Worm (Caenorhabditis elegans) whole organism, young adult: Measurements from ENCODE around the gene clec-54.
A peak's percentile ranks its signal among the peaks of the same experiment; 100 is the strongest.

Experiments used
- C06A6.2 ChIP-seq: fragments of 200-800 bp; sonication (Bioruptor generic); conservative IDR thresholded peaks from 2 replicates; pipeline ENCODE4 v1.3.6; 2022; ENCODE audit warnings: missing genetic modification characterization, missing compliant biosample characterization
- F33H1.4 ChIP-seq: fragments of 200-800 bp; sonication (Bioruptor generic); IDR thresholded peaks from 2 replicates; pipeline ENCODE4 v1.3.6; 2022; ENCODE audit warnings: missing genetic modification reagents, missing genetic modification characterization, missing compliant biosample characterization
- F39B2.1 ChIP-seq: fragments of 200-800 bp; sonication (Bioruptor generic); IDR thresholded peaks from 2 replicates; pipeline ENCODE4 v1.3.6; 2022; ENCODE audit warnings: missing genetic modification reagents, missing genetic modification characterization, missing compliant biosample characterization
- F49E8.2 ChIP-seq: sonication (generic microtip); optimal IDR thresholded peaks from 3 replicates; lab custom pipeline; 2017; ENCODE audit warnings: missing genetic modification characterization, mild to moderate bottlenecking, missing compliant biosample characterization, antibody characterized with exemption, moderate library complexity; ENCODE audit not compliant: insufficient read depth
- F52B5.7 ChIP-seq: sonication (generic microtip); optimal IDR thresholded peaks from 2 replicates; lab custom pipeline; 2016; ENCODE audit warnings: mild to moderate bottlenecking, missing genetic modification characterization, missing compliant biosample characterization
- F55B11.4 ChIP-seq: sonication (generic microtip); optimal IDR thresholded peaks from 2 replicates; lab custom pipeline; 2016; ENCODE audit warnings: missing compliant biosample characterization, missing genetic modification characterization, borderline replicate concordance; ENCODE audit not compliant: insufficient read depth
- F57A8.1 ChIP-seq: fragments of 200-800 bp; sonication (Bioruptor generic); optimal IDR thresholded peaks from 2 replicates; lab custom pipeline; 2018; ENCODE audit warnings: mild to moderate bottlenecking, missing genetic modification characterization, moderate library complexity, missing compliant biosample characterization
- F57C9.4 ChIP-seq: sonication (generic microtip); optimal IDR thresholded peaks from 2 replicates; lab custom pipeline; 2017; ENCODE audit warnings: mild to moderate bottlenecking, missing genetic modification characterization, missing compliant biosample characterization
- Y95B8A.8 ChIP-seq: fragments of 200-800 bp; sonication (Bioruptor generic); IDR thresholded peaks from 2 replicates; pipeline ENCODE4 v1.3.6; 2022; ENCODE audit warnings: missing genetic modification reagents, missing genetic modification characterization, missing compliant biosample characterization
- akir-1 ChIP-seq: fragments of 200-800 bp; sonication (Bioruptor generic); optimal IDR thresholded peaks from 2 replicates; lab custom pipeline; 2018; ENCODE audit warnings: mild to moderate bottlenecking, missing genetic modification characterization, moderate library complexity, missing compliant biosample characterization
- atf-7 ChIP-seq: sonication (generic microtip); optimal IDR thresholded peaks from 2 replicates; lab custom pipeline; 2017; ENCODE audit warnings: mild to moderate bottlenecking, missing genetic modification characterization, missing compliant biosample characterization
- attf-3 ChIP-seq: fragments of 200-800 bp; sonication (Bioruptor generic); conservative IDR thresholded peaks from 2 replicates; pipeline ENCODE4 v1.3.6; 2022; ENCODE audit warnings: missing genetic modification reagents, missing genetic modification characterization, missing compliant biosample characterization
- attf-5 ChIP-seq: fragments of 200-800 bp; sonication (Bioruptor generic); optimal IDR thresholded peaks from 2 replicates; lab custom pipeline; 2018; ENCODE audit warnings: mild to moderate bottlenecking, missing genetic modification characterization, missing compliant biosample characterization
- attf-6 ChIP-seq: fragments of 200-800 bp; sonication (Bioruptor generic); IDR thresholded peaks from 2 replicates; pipeline ENCODE4 v1.3.6; 2022; ENCODE audit warnings: missing genetic modification reagents, missing genetic modification characterization, missing compliant biosample characterization
- ceh-100 ChIP-seq: fragments of 200-800 bp; sonication (Bioruptor generic); IDR thresholded peaks from 2 replicates; pipeline ENCODE4 v1.3.6; 2022; ENCODE audit warnings: missing genetic modification reagents, missing genetic modification characterization, missing compliant biosample characterization
- ceh-27 ChIP-seq: fragments of 200-800 bp; sonication (Bioruptor generic); optimal IDR thresholded peaks from 2 replicates; lab custom pipeline; 2018; ENCODE audit warnings: mild to moderate bottlenecking, missing genetic modification characterization, moderate library complexity, missing compliant biosample characterization
- dox-1 ChIP-seq: fragments of 200-800 bp; sonication (Bioruptor generic); IDR thresholded peaks from 2 replicates; pipeline ENCODE4 v1.3.6; 2022; ENCODE audit warnings: missing genetic modification reagents, missing genetic modification characterization, missing compliant biosample characterization
- dpl-1 ChIP-seq: fragments of 150-350 bp; optimal IDR thresholded peaks from 2 replicates; lab custom pipeline; 2014; ENCODE audit warnings: missing biosample characterization, missing genetic modification reagents, missing genetic modification characterization
- egl-44 ChIP-seq: fragments of 200-800 bp; sonication (Bioruptor generic); IDR thresholded peaks from 2 replicates; pipeline ENCODE4 v1.3.6; 2022; ENCODE audit warnings: missing genetic modification reagents, missing genetic modification characterization, missing compliant biosample characterization
- ekl-4 ChIP-seq: fragments of 200-800 bp; sonication (Bioruptor generic); IDR thresholded peaks from 2 replicates; pipeline ENCODE4 v1.3.6; 2022; ENCODE audit warnings: missing genetic modification reagents, missing genetic modification characterization, missing compliant biosample characterization
- hmg-20 ChIP-seq: fragments of 200-800 bp; sonication (Bioruptor generic); IDR thresholded peaks from 2 replicates; pipeline ENCODE4 v1.3.6; 2022; ENCODE audit warnings: missing genetic modification reagents, missing genetic modification characterization, missing compliant biosample characterization
- hsf-1 ChIP-seq: fragments of 200-800 bp; sonication (Bioruptor generic); IDR thresholded peaks from 2 replicates; pipeline ENCODE4 v1.3.6; 2022; ENCODE audit warnings: missing genetic modification reagents, missing genetic modification characterization, missing compliant biosample characterization
- lag-1 ChIP-seq: fragments of 200-800 bp; sonication (Bioruptor generic); IDR thresholded peaks from 2 replicates; pipeline ENCODE4 v1.3.6; 2022; ENCODE audit warnings: missing genetic modification reagents, missing genetic modification characterization, missing compliant biosample characterization
- let-526 ChIP-seq: fragments of 200-800 bp; sonication (Bioruptor generic); IDR thresholded peaks from 2 replicates; pipeline ENCODE4 v1.3.6; 2022; ENCODE audit warnings: missing genetic modification reagents, missing genetic modification characterization, missing compliant biosample characterization
- let-607 ChIP-seq, 2 experiments: fragments of 200-800 bp in 1 of 2; sonication (Bioruptor generic) in 1 of 2; sonication (generic microtip) in 1 of 2; optimal IDR thresholded peaks; 2 replicates each; lab custom pipeline; 2016 to 2018; ENCODE audit warnings: mild to moderate bottlenecking in 2 of 2, missing compliant biosample characterization in 2 of 2, missing genetic modification characterization in 2 of 2, moderate library complexity in 2 of 2, missing genotype in 1 of 2
- lin-35 ChIP-seq, 3 experiments: fragments of 150-350 bp in 2 of 3; sonication (generic microtip) in 1 of 3; optimal IDR thresholded peaks; 2 replicates each; lab custom pipeline; 2014 to 2018; ENCODE audit warnings: missing biosample characterization in 3 of 3, missing genetic modification characterization in 3 of 3, missing genetic modification reagents in 3 of 3
- lsy-27 ChIP-seq: sonication (generic microtip); optimal IDR thresholded peaks from 2 replicates; lab custom pipeline; 2017; ENCODE audit warnings: missing genetic modification characterization, mild to moderate bottlenecking, missing compliant biosample characterization, antibody characterized with exemption, missing genotype, borderline replicate concordance; ENCODE audit not compliant: insufficient read depth
- madf-3 ChIP-seq: fragments of 200-800 bp; sonication (Bioruptor generic); IDR thresholded peaks from 2 replicates; pipeline ENCODE4 v1.3.6; 2022; ENCODE audit warnings: missing genetic modification reagents, missing genetic modification characterization, missing compliant biosample characterization
- mcd-1 ChIP-seq: fragments of 200-800 bp; sonication (Bioruptor generic); IDR thresholded peaks from 2 replicates; pipeline ENCODE4 v1.3.6; 2022; ENCODE audit warnings: missing genetic modification reagents, missing genetic modification characterization, missing compliant biosample characterization
- nfya-1 ChIP-seq: sonication (generic microtip); optimal IDR thresholded peaks from 2 replicates; lab custom pipeline; 2017; ENCODE audit warnings: antibody characterized with exemption, missing compliant biosample characterization, missing genetic modification characterization, borderline replicate concordance; ENCODE audit not compliant: insufficient read depth
- nhr-179 ChIP-seq: sonication (generic microtip); optimal IDR thresholded peaks from 2 replicates; lab custom pipeline; 2016; ENCODE audit warnings: mild to moderate bottlenecking, missing genetic modification characterization, missing compliant biosample characterization
- nhr-27 ChIP-seq: fragments of 200-800 bp; sonication (Bioruptor generic); optimal IDR thresholded peaks from 2 replicates; lab custom pipeline; 2018; ENCODE audit warnings: mild to moderate bottlenecking, missing genetic modification characterization, moderate library complexity, missing compliant biosample characterization
- nhr-80 ChIP-seq: sonication (generic microtip); optimal IDR thresholded peaks from 2 replicates; lab custom pipeline; 2016; ENCODE audit warnings: missing genetic modification characterization, missing compliant biosample characterization
- pbrm-1 ChIP-seq: fragments of 200-800 bp; sonication (Bioruptor generic); IDR thresholded peaks from 2 replicates; pipeline ENCODE4 v1.3.6; 2022; ENCODE audit warnings: missing genetic modification reagents, missing genetic modification characterization, missing compliant biosample characterization
- rec-8 ChIP-seq, 2 experiments: sonication (generic microtip); optimal IDR thresholded peaks; 2 replicates each; lab custom pipeline; 2016; ENCODE audit warnings: mild to moderate bottlenecking in 2 of 2, missing genetic modification characterization in 2 of 2, missing genetic modification reagents in 2 of 2, missing genotype in 2 of 2, missing biosample characterization in 1 of 2, missing compliant biosample characterization in 1 of 2, moderate library complexity in 1 of 2
- repo-1 ChIP-seq: sonication (generic microtip); optimal IDR thresholded peaks from 2 replicates; lab custom pipeline; 2017; ENCODE audit warnings: mild to moderate bottlenecking, missing genetic modification characterization, missing compliant biosample characterization
- rpc-1 ChIP-seq, 2 experiments: fragments of 150-350 bp in 1 of 2; sonication (generic microtip) in 1 of 2; optimal IDR thresholded peaks; 2 replicates each; lab custom pipeline; 2014 to 2018; ENCODE audit warnings: missing biosample characterization in 1 of 2, missing genetic modification characterization in 1 of 2, missing genetic modification reagents in 1 of 2, missing genotype in 1 of 2
- snpc-1.3 ChIP-seq: sonication (generic microtip); optimal IDR thresholded peaks from 2 replicates; lab custom pipeline; 2017; ENCODE audit warnings: missing genetic modification characterization, mild to moderate bottlenecking, missing compliant biosample characterization, antibody characterized with exemption, moderate library complexity, missing genotype, missing genetic modification reagents; ENCODE audit not compliant: insufficient read depth
- snpc-4 ChIP-seq, 5 experiments: fragments of 150-350 bp in 1 of 5; sonication (generic microtip) in 4 of 5; optimal IDR thresholded peaks; 2 replicates each; lab custom pipeline; 2014 to 2018; ENCODE audit warnings: missing genetic modification characterization in 5 of 5, missing biosample characterization in 3 of 5, antibody characterized with exemption in 2 of 5, mild to moderate bottlenecking in 2 of 5, missing compliant biosample characterization in 2 of 5, missing genotype in 2 of 5, moderate library complexity in 2 of 5, missing genetic modification reagents in 1 of 5
- somi-1 ChIP-seq: fragments of 200-800 bp; sonication (Bioruptor generic); optimal IDR thresholded peaks from 2 replicates; lab custom pipeline; 2018; ENCODE audit warnings: mild to moderate bottlenecking, missing genetic modification characterization, missing compliant biosample characterization
- sptf-2 ChIP-seq: fragments of 200-800 bp; sonication (Bioruptor generic); optimal IDR thresholded peaks from 2 replicates; lab custom pipeline; 2018; ENCODE audit warnings: mild to moderate bottlenecking, missing genetic modification characterization, missing compliant biosample characterization
- tbp1 ChIP-seq: fragments of 200-800 bp; sonication (Bioruptor generic); optimal IDR thresholded peaks from 2 replicates; lab custom pipeline; 2018; ENCODE audit warnings: mild to moderate bottlenecking, missing genetic modification characterization, missing compliant biosample characterization
- zfh-2 ChIP-seq: fragments of 200-800 bp; sonication (Bioruptor generic); conservative IDR thresholded peaks from 2 replicates; pipeline ENCODE4 v1.3.6; 2022; ENCODE audit warnings: missing genetic modification reagents, missing genetic modification characterization, missing compliant biosample characterization
- zim-3 ChIP-seq: sonication (generic microtip); optimal IDR thresholded peaks from 2 replicates; lab custom pipeline; 2017; ENCODE audit warnings: mild to moderate bottlenecking, missing genetic modification characterization, moderate library complexity, missing compliant biosample characterization
- ztf-26 ChIP-seq: sonication (generic microtip); optimal IDR thresholded peaks from 2 replicates; lab custom pipeline; 2017; ENCODE audit warnings: missing genetic modification characterization, missing compliant biosample characterization
- ztf-28 ChIP-seq: fragments of 200-800 bp; sonication (Bioruptor generic); IDR thresholded peaks from 2 replicates; pipeline ENCODE4 v1.3.6; 2022; ENCODE audit warnings: missing genetic modification reagents, missing genetic modification characterization, missing compliant biosample characterization

clec-54 gene

ce11 chrV:14457070-14457469 is 19.6 kb upstream of the clec-54 start, which contains the start of gene coh-3 (continued):
- no peak for TF ChIP-seq nhr-27 (tag; lab: Kevin White, UChicago)
- TF ChIP-seq hsf-1 (GFP tag; lab: Robert Waterston, UW), result peak; percentile 93
- TF ChIP-seq somi-1 (GFP tag; lab: Kevin White, UChicago), result no peak
- no peak for TF ChIP-seq hmg-20 (GFP tag; lab: Robert Waterston, UW)
- TF ChIP-seq nhr-179 (tag; lab: Kevin White, UChicago), result no peak
- no peak for TF ChIP-seq C06A6.2 (GFP tag; lab: Robert Waterston, UW)
- TF ChIP-seq egl-44 (GFP tag; lab: Robert Waterston, UW), result no peak
- TF ChIP-seq nfya-1 (tag; lab: Kevin White, UChicago), result no peak
- no peak for TF ChIP-seq akir-1
- peak; percentile 70 for TF ChIP-seq attf-6 (GFP tag; lab: Robert Waterston, UW)
- TF ChIP-seq F52B5.7 (tag; lab: Kevin White, UChicago), result no peak
- TF ChIP-seq ceh-100 (GFP tag; lab: Robert Waterston, UW), result peak; percentile 57; the same call in 1 of the 2 replicates
- TF ChIP-seq let-607 (tag; optimal IDR thresholded peaks at IDR 0.05; lab: Kevin White, UChicago), result no peak
- TF ChIP-seq F33H1.4, result peak; percentile 99
- TF ChIP-seq lin-35 (GFP tag; optimal IDR thresholded peaks at IDR 0.05; lab: Kevin White, UChicago), result peak in 1 of 3 experiments; percentile 30
- TF ChIP-seq let-526, result no peak
- no peak for TF ChIP-seq F57A8.1 (GFP tag; lab: Kevin White, UChicago)
- TF ChIP-seq zim-3 (tag; lab: Kevin White, UChicago), result no peak
- TF ChIP-seq nhr-80 (tag; lab: Kevin White, UChicago), result no peak
- no peak for TF ChIP-seq F39B2.1 (GFP tag; lab: Robert Waterston, UW)
- TF ChIP-seq pbrm-1, result peak; percentile 74
- TF ChIP-seq rec-8 (tag; optimal IDR thresholded peaks at IDR 0.05; lab: Kevin White, UChicago), result no peak
- TF ChIP-seq F55B11.4 (tag; lab: Kevin White, UChicago), result no peak
- peak; percentile 94 for TF ChIP-seq F49E8.2 (tag; lab: Kevin White, UChicago)
- no peak for TF ChIP-seq F57C9.4 (tag; lab: Kevin White, UChicago)
- TF ChIP-seq rpc-1 (optimal IDR thresholded peaks at IDR 0.05; lab: Kevin White, UChicago), result no peak
- peak; percentile 1 for TF ChIP-seq rpc-1 (tag; optimal IDR thresholded peaks at IDR 0.05; lab: Kevin White, UChicago)
- TF ChIP-seq Y95B8A.8, result 0 out of 2 replicates have a peak, but pooled peaks have one; percentile 35
- TF ChIP-seq atf-7 (tag; lab: Kevin White, UChicago), result no peak
- peak; percentile 81 for TF ChIP-seq dox-1 (GFP tag; lab: Robert Waterston, UW)
- TF ChIP-seq ekl-4 (GFP tag; lab: Robert Waterston, UW), result peak; percentile 88
- TF ChIP-seq sptf-2 (GFP tag; lab: Kevin White, UChicago), result no peak
- TF ChIP-seq madf-3 (GFP tag; lab: Robert Waterston, UW), result peak; percentile 90
- TF ChIP-seq lsy-27 (tag; lab: Kevin White, UChicago), result no peak
- TF ChIP-seq repo-1, result no peak
- no peak for TF ChIP-seq attf-3 (GFP tag; lab: Robert Waterston, UW)
- TF ChIP-seq snpc-1.3, result peak; percentile 92
- TF ChIP-seq dpl-1, result peak; percentile 90
- no peak for TF ChIP-seq ztf-26 (tag; lab: Kevin White, UChicago)
- TF ChIP-seq tbp1 (GFP tag; lab: Kevin White, UChicago), result peak; percentile 69
- no peak for TF ChIP-seq ceh-27 (GFP tag; lab: Kevin White, UChicago)
- TF ChIP-seq attf-5 (GFP tag; lab: Kevin White, UChicago), result no peak
- no peak for TF ChIP-seq zfh-2 (GFP tag; lab: Robert Waterston, UW)
- TF ChIP-seq snpc-4 (GFP tag; optimal IDR thresholded peaks at IDR 0.05; lab: Kevin White, UChicago), result no peak
- TF ChIP-seq snpc-4 (tag; optimal IDR thresholded peaks at IDR 0.05; lab: Kevin White, UChicago), result peak in 3 of 4 experiments; percentile 46 to 74 (median 71)
- peak; percentile 53; the same call in 1 of the 2 replicates for TF ChIP-seq ztf-28 (GFP tag; lab: Robert Waterston, UW)
- TF ChIP-seq mcd-1 (GFP tag; lab: Robert Waterston, UW), result peak; percentile 63
- TF ChIP-seq lag-1 (GFP tag; lab: Robert Waterston, UW), result no peak
